Worm (Caenorhabditis elegans) whole organism, young adult: Measurements from ENCODE around the gene W04G3.7.

Experiments used
- athp-1 ChIP-seq: sonication (generic microtip); optimal IDR thresholded peaks from 2 replicates; lab custom pipeline; 2017; ENCODE audit warnings: mild to moderate bottlenecking, missing genetic modification characterization, missing compliant biosample characterization
- sptf-2 ChIP-seq: fragments of 200-800 bp; sonication (Bioruptor generic); optimal IDR thresholded peaks from 2 replicates; lab custom pipeline; 2018; ENCODE audit warnings: mild to moderate bottlenecking, missing genetic modification characterization, missing compliant biosample characterization
- ztf-3 ChIP-seq: fragments of 200-800 bp; sonication (Bioruptor generic); optimal IDR thresholded peaks from 2 replicates; lab custom pipeline; 2018; ENCODE audit warnings: mild to moderate bottlenecking, missing genetic modification characterization, missing compliant biosample characterization

ce11 chrX:11123998-11124397, 38.9 kb upstream of the W04G3.7 start:
- no peak for TF ChIP-seq ztf-3 (GFP tag; lab: Kevin White, UChicago)
- no peak for TF ChIP-seq sptf-2 (GFP tag; lab: Kevin White, UChicago)
- TF ChIP-seq athp-1 (tag; lab: Kevin White, UChicago): no peak
